Worm (Caenorhabditis elegans) whole organism, young adult: ENCODE results near the gene F28F9.2.

ENCODE experiments used
- T26A5.8 ChIP-seq: sonication (generic microtip); optimal IDR thresholded peaks from 2 replicates; lab custom pipeline; 2016; ENCODE audit warnings: missing genetic modification characterization, missing compliant biosample characterization
- ama-1 ChIP-seq, 3 experiments: fragments of 150-350 bp in 1 of 3; sonication (generic microtip) in 2 of 3; optimal IDR thresholded peaks; 2 replicates each; lab custom pipeline; 2014 to 2018; ENCODE audit warnings: missing biosample characterization in 2 of 3, missing genetic modification characterization in 2 of 3, missing genetic modification reagents in 2 of 3
- aptf-2 ChIP-seq: fragments of 200-800 bp; sonication (Bioruptor generic); conservative IDR thresholded peaks from 2 replicates; pipeline ENCODE4 v1.3.6; 2022; ENCODE audit warnings: missing genetic modification reagents, missing genetic modification characterization, missing compliant biosample characterization
- chd-7 ChIP-seq: sonication (generic microtip); optimal IDR thresholded peaks from 2 replicates; lab custom pipeline; 2016; ENCODE audit warnings: mild to moderate bottlenecking, missing genetic modification characterization, moderate library complexity, missing compliant biosample characterization
- efl-1 ChIP-seq: fragments of 150-350 bp; optimal IDR thresholded peaks from 2 replicates; lab custom pipeline; 2014; ENCODE audit warnings: missing biosample characterization, missing genetic modification reagents, missing genetic modification characterization
- ekl-4 ChIP-seq: fragments of 200-800 bp; sonication (Bioruptor generic); IDR thresholded peaks from 2 replicates; pipeline ENCODE4 v1.3.6; 2022; ENCODE audit warnings: missing genetic modification reagents, missing genetic modification characterization, missing compliant biosample characterization
- lir-1 ChIP-seq: fragments of 200-800 bp; sonication (Bioruptor generic); conservative IDR thresholded peaks from 2 replicates; pipeline ENCODE4 v1.3.6; 2022; ENCODE audit warnings: missing genetic modification reagents, missing genetic modification characterization, missing compliant biosample characterization
- snpc-1.1 ChIP-seq: sonication (generic microtip); optimal IDR thresholded peaks from 2 replicates; lab custom pipeline; 2017; ENCODE audit warnings: missing genetic modification characterization, mild to moderate bottlenecking, missing compliant biosample characterization, antibody characterized with exemption, moderate library complexity, missing genotype, missing genetic modification reagents; ENCODE audit not compliant: insufficient read depth
- snpc-1.3 ChIP-seq: sonication (generic microtip); optimal IDR thresholded peaks from 2 replicates; lab custom pipeline; 2017; ENCODE audit warnings: missing genetic modification characterization, mild to moderate bottlenecking, missing compliant biosample characterization, antibody characterized with exemption, moderate library complexity, missing genotype, missing genetic modification reagents; ENCODE audit not compliant: insufficient read depth
- somi-1 ChIP-seq: fragments of 200-800 bp; sonication (Bioruptor generic); optimal IDR thresholded peaks from 2 replicates; lab custom pipeline; 2018; ENCODE audit warnings: mild to moderate bottlenecking, missing genetic modification characterization, missing compliant biosample characterization
- tlf-1 ChIP-seq: fragments of 200-800 bp; sonication (Bioruptor generic); optimal IDR thresholded peaks from 2 replicates; lab custom pipeline; 2018; ENCODE audit warnings: mild to moderate bottlenecking, missing genetic modification characterization, missing compliant biosample characterization
- unc-62 ChIP-seq: fragments of 150-350 bp; optimal IDR thresholded peaks from 2 replicates; lab custom pipeline; 2014; ENCODE audit warnings: missing biosample characterization, missing genetic modification reagents, missing genetic modification characterization

DNA sequence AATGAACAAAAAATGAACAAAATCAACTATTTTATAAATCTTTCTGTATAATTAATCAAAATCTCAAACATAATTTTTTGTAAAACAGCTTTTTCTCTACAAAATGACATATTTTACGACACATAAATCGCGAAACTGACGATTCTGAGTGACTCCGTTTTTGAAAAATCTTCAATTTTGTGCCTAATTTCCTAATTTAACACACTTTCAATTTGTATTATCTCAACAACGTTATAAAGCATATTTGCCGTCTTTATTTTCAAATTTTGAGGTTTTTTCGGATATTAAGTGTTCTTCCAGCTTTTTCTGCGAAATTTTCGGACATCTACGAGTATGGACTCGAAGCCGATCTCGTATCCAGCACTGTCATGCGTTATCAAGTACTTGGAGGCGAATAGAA is 34.3 kb upstream of the F28F9.2 start, which contains the start of gene fbxc-47:
- TF ChIP-seq snpc-1.1 (tag; lab: Kevin White, UChicago) (no peak), unc-62 (GFP tag; lab: Kevin White, UChicago) (no peak), somi-1 (GFP tag; lab: Kevin White, UChicago) (no peak), aptf-2 (GFP tag; lab: Robert Waterston, UW) (no peak), snpc-1.3 (tag; lab: Kevin White, UChicago) (no peak), ama-1 (optimal IDR thresholded peaks at IDR 0.05; lab: Kevin White, UChicago) (no peak), ama-1 (GFP tag; optimal IDR thresholded peaks at IDR 0.05; lab: Kevin White, UChicago) (no peak), chd-7 (no peak), ekl-4 (no peak), T26A5.8 (tag; lab: Kevin White, UChicago) (no peak), lir-1 (GFP tag; lab: Robert Waterston, UW) (no peak), efl-1 (GFP tag; lab: Kevin White, UChicago) (no peak), tlf-1 (no peak)
